Worm (Caenorhabditis elegans): ENCODE data around the gene sru-36.

The sru-36 gene

DNA sequence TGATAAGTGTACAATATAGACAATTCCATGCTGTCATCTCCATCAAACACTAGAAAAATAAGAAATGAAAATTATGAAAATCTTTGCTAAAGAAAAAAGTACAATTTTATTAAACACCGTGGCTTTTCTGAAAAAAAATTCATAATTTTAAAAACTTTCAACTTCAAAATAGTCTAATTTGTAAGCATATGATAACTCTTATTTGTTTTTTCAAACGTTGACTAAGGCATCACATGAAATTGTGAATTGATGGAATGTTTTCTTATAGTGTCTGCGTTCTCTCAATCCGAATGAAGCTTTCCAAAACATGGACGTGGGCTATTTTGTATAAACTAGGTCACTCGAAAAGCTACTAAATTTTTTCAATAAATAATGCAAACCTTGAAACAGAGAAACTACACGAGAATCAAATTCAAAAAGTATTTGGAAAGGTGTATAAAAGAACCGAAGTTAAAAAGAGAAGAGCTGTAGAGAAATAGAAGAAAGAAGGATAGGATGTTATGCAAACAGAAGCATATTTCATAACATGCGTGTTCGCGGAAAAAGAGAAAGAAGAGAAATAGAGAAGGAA is 44.5 kb downstream of the sru-36 start, which contains the start of gene clp-9:
TSS of gene clp-9 (minus strand) at position 51 of the 571 bp plus-strand sequence.
- TF ChIP-seq dao-5 (tag; optimal IDR thresholded peaks at IDR 0.05) = no peak
- TF ChIP-seq W03F9.2 (tag; optimal IDR thresholded peaks at IDR 0.05) = no peak
- TF ChIP-seq him-1 (tag; optimal IDR thresholded peaks at IDR 0.05) = no peak

DNA sequence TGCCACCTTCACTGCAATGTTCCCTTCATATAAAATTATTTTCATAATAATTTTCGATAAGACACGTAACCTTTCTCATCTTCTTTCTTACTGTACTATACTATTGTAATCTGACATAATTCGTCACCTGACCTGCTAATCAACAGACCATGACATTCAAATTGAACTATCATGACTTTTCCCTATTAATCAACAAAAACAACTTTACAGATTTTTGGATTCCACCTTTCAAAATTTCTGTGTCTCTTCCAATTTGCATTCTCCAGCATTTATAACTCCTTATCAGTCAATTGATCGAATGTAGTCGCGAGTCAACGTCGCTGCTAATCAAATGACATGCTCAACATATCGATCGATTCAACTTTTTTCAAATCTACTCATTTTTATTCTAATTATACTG is 48.2 kb downstream of the sru-36 start, which contains the start of gene fshr-1:
TSS of gene fshr-1 (plus strand) at position 209 of the 400 bp plus-strand sequence.
- TF ChIP-seq dao-5 (tag; optimal IDR thresholded peaks at IDR 0.05) (no peak), him-1 (tag; optimal IDR thresholded peaks at IDR 0.05) (no peak), W03F9.2 (tag; optimal IDR thresholded peaks at IDR 0.05) (no peak)

Measured in whole organism, L4/young adult.